Worm (Caenorhabditis elegans): ENCODE results near the gene ZK721.4.

ZK721.4 gene

DNA sequence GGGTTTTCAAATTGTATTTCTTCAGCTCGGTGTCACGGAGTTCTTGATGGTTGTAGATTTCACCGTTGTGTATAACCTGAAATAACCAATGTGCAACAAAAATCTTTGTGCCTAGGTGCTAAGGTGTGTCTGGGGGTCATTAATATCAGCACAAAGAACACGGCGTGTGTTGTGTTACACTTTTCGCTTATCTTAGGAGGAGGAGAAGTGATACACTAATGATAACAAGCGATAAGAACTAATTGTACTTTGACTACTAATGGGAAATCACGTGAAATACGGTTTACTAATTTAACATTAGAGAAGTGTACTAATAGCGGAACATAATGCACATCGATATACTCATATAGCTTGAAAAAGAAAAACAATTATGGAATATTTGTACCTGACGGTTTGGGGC is 28.4 kb upstream of the ZK721.4 start:
- peak; percentile 95 for TF ChIP-seq elt-2 (tag; optimal IDR thresholded peaks at IDR 0.05)
- TF ChIP-seq hlh-30 (tag; optimal IDR thresholded peaks at IDR 0.05; ENCODE audit: insufficient read depth) = no peak
- TF ChIP-seq hlh-15 (tag; optimal IDR thresholded peaks at IDR 0.05) = no peak

ce11 chrX:8750660-8751059 is 28.0 kb upstream of the ZK721.4 start, which contains the start of gene asns-2:
TSS of gene asns-2 (minus strand) at chrX:8750941.
- TF ChIP-seq fax-1 (tag; optimal IDR thresholded peaks at IDR 0.05) (no peak), ceh-45 (GFP tag; IDR thresholded peaks at IDR 0.05) (no peak), fkh-10 (GFP tag; optimal IDR thresholded peaks at IDR 0.05) (no peak), ceh-24 (tag; optimal IDR thresholded peaks at IDR 0.05) (no peak)

DNA sequence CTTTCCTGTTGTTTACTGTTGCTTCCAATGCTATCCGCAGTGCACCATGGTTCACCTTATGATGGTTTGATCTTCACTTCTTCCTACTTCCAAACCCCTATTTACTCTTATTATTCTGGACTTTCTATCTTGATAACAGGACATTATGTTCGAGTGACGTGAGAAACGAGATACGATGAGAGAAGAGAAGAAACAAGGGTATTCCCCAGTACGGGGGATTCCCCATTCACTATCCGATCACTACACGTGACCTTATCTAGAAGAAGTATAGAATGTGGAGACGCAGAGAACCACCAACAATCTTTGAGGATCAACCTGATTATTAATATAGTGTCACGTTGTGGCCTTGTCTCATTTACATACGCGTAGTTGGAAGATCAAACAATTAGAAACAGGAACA is 26.1 kb upstream of the ZK721.4 start:
- TF ChIP-seq elt-2 (tag; optimal IDR thresholded peaks at IDR 0.05) (peak; percentile 47), tbx-2 (tag; optimal IDR thresholded peaks at IDR 0.05) (no peak), hlh-30 (tag; optimal IDR thresholded peaks at IDR 0.05; ENCODE audit: insufficient read depth) (peak; percentile 44)

DNA sequence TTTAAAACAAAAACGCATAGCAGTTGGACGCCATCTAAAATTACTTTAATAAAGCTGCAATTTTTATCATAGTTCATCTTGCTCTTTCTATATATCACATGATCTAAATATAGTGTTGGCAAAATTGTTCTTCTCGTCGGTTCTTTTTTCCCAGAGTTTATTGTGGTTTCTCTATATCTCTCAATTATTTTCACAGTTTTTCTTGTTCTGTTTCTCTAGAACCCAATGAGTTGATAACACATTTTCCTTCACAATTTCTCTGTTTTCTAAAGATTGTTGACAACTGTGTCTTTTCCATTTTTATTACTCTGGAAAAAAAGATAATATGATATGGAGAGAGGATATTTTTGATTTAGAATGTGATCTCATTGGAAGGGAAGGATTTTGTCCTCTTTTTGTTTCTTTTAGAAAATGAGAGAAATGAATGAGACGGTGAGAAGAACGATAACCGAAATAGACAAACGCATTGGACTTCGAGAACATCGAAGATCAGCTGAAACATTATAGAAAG is 24.3 kb upstream of the ZK721.4 start:
- TF ChIP-seq hlh-15 (tag; optimal IDR thresholded peaks at IDR 0.05) (no peak), ceh-31 (tag; optimal IDR thresholded peaks at IDR 0.05) (no peak), nhr-11 (tag; optimal IDR thresholded peaks at IDR 0.05) (no peak), ceh-34 (tag; optimal IDR thresholded peaks at IDR 0.05) (no peak), lin-11 (tag; optimal IDR thresholded peaks at IDR 0.05) (no peak), ref-2 (tag; optimal IDR thresholded peaks at IDR 0.05) (no peak), K02D7.2 (tag; optimal IDR thresholded peaks at IDR 0.05) (no peak), ceh-22 (tag; optimal IDR thresholded peaks at IDR 0.05) (no peak), C38D4.7 (GFP tag; optimal IDR thresholded peaks at IDR 0.05) (no peak), mec-3 (tag; optimal IDR thresholded peaks at IDR 0.05; ENCODE audit: borderline replicate concordance) (no peak), pqm-1 (tag; optimal IDR thresholded peaks at IDR 0.05) (no peak), rnt-1 (tag; optimal IDR thresholded peaks at IDR 0.05) (no peak), hlh-8 (tag; optimal IDR thresholded peaks at IDR 0.05) (no peak), hlh-30 (tag; optimal IDR thresholded peaks at IDR 0.05; ENCODE audit: insufficient read depth) (no peak), npax-4 (tag; optimal IDR thresholded peaks at IDR 0.05) (no peak)

DNA sequence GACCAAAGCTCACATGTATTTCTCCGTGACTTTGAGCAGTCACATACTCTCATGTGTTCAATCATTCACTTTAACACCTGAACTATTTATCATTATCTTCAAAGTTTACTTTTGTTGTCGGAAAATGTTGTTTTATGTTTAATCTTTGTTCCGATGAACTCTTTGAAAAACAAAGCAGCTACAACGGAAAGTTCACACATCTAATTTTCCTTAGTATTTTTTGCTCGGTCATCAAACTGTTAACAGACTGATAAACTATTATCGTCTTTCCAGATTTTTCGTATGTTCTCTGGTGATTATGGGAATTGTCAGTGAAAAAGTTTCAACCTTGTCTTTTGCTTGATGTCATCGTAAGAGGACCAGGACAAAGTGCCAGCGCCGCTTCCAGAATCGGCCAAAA is 22.7 kb upstream of the ZK721.4 start:
- TF ChIP-seq pag-3 (tag; optimal IDR thresholded peaks at IDR 0.05; ENCODE audit: borderline replicate concordance) = no peak

- TF ChIP-seq ceh-45 (GFP tag; IDR thresholded peaks at IDR 0.05) (no peak), tbx-7 (tag; optimal IDR thresholded peaks at IDR 0.05) (no peak), elt-2 (tag; optimal IDR thresholded peaks at IDR 0.05) (no peak)
Measured at ce11 chrX:8761060-8761459, 17.6 kb upstream of the ZK721.4 start.

ce11 chrX:8761497-8761896 is 17.2 kb upstream of the ZK721.4 start, which contains the start of gene M02D8.5:
TSS of gene M02D8.5 (minus strand) at chrX:8761597.
- TF ChIP-seq C08G9.2 (tag; optimal IDR thresholded peaks at IDR 0.05) = no peak
- no peak for TF ChIP-seq pax-1 (tag; optimal IDR thresholded peaks at IDR 0.05)
- no peak for TF ChIP-seq ceh-22 (tag; optimal IDR thresholded peaks at IDR 0.05)
- TF ChIP-seq odd-2 (tag; optimal IDR thresholded peaks at IDR 0.05) = no peak
- TF ChIP-seq ceh-45 (GFP tag; IDR thresholded peaks at IDR 0.05) = no peak
- no peak for TF ChIP-seq elt-2 (tag; optimal IDR thresholded peaks at IDR 0.05)
- TF ChIP-seq pat-9 (tag; optimal IDR thresholded peaks at IDR 0.05) = no peak
- no peak for TF ChIP-seq zip-5 (tag; optimal IDR thresholded peaks at IDR 0.05)
- TF ChIP-seq hlh-13 (GFP tag; optimal IDR thresholded peaks at IDR 0.05) = no peak
- TF ChIP-seq eyg-1 (tag; optimal IDR thresholded peaks at IDR 0.05) = no peak
- no peak for TF ChIP-seq fkh-10 (GFP tag; optimal IDR thresholded peaks at IDR 0.05)
- no peak for TF ChIP-seq ttx-3 (tag; optimal IDR thresholded peaks at IDR 0.05)
- no peak for TF ChIP-seq unc-42 (tag; optimal IDR thresholded peaks at IDR 0.05)
- TF ChIP-seq ahr-1 (tag; optimal IDR thresholded peaks at IDR 0.05) = no peak
